Fruit fly (Drosophila melanogaster): ENCODE measurements around the gene sty.
A peak's percentile ranks its signal among the peaks of the same experiment; 100 is the strongest.

Gene sty

DNA sequence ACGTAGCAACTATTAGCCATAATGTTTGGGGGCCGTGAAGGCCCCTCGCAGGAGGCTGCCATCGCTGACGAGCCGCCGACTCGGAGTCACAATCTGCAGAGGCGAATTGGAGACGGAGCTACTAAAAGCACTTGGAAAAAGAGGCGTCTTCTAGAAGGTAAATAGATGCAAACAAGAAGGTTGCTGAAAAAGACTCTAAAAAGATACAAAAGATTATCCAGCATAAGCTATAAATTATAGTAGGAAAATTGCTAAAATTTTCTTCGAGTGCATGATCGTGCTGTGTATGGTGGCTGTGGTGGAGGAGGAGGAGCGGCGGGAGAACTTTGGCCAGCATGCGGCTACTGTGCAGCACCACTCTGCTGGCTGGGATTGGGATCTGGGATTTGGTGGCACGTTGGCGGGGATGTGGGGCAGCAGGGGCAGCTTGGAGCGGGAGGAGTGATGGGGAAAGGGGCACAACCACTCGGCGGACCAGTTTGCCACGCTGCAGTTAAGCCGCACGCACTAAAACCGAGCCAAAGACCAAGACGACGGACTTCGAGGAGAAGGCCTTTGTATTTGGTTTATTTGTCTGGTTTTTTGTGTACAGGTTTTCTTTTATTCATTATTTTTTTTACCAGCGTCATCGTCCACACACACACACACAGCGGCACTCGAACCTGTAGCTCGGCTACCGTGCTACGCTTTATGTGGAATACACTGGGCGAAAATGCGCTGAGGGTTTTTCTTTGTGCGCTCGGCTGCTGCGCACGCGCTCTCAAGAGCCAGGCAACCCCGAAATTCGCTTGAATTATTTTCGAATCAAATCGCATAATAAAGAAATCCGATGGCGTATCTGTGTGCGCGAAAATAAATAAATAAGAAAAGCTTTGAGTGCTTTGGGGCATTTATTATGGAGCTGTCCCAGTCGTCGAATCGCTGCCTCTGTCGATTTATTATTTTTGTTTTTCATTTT lies 35.7 kb downstream of the sty start (continued):
- TF ChIP-seq CG12391 (tag; optimal IDR thresholded peaks at IDR 0.05) (peak; percentile 13), CG6689 (GFP tag; IDR thresholded peaks at IDR 0.05) (peak; percentile 8; the same call in 1 of the 2 replicates), CG15479 (GFP tag; optimal IDR thresholded peaks at IDR 0.05) (no peak), tup (GFP tag; optimal IDR thresholded peaks at IDR 0.05) (no peak), gcm (GFP tag; optimal IDR thresholded peaks at IDR 0.05) (no peak), Blimp-1 (GFP tag; optimal IDR thresholded peaks at IDR 0.05) (no peak), tna (GFP tag; IDR thresholded peaks at IDR 0.05; ENCODE audit: partially characterized antibody) (no peak), hbn (GFP tag; IDR thresholded peaks at IDR 0.05; ENCODE audit: partially characterized antibody) (no peak), ro (GFP tag; IDR thresholded peaks at IDR 0.05) (no peak), chinmo (GFP tag; IDR thresholded peaks at IDR 0.05; ENCODE audit: partially characterized antibody) (0 out of 4 replicates have a peak, but pooled peaks have one; percentile 65), CG30020 (tag; optimal IDR thresholded peaks at IDR 0.05) (no peak), Atf3 (GFP tag; optimal IDR thresholded peaks at IDR 0.05) (no peak), CG30431 (GFP tag; optimal IDR thresholded peaks at IDR 0.05) (no peak), h (optimal IDR thresholded peaks at IDR 0.05) (peak; percentile 20), CG8388 (GFP tag; optimal IDR thresholded peaks at IDR 0.05) (no peak), mirr (GFP tag; optimal IDR thresholded peaks at IDR 0.05) (no peak), Chrac-16 (GFP tag; optimal IDR thresholded peaks at IDR 0.05) (no peak), CG10979 (tag; optimal IDR thresholded peaks at IDR 0.05) (no peak), sim (GFP tag; IDR thresholded peaks at IDR 0.05) (no peak), gsb-n (tag; optimal IDR thresholded peaks at IDR 0.05) (no peak), phol (tag; optimal IDR thresholded peaks at IDR 0.05) (no peak), CG2202 (tag; optimal IDR thresholded peaks at IDR 0.05) (no peak), lilli (GFP tag; optimal IDR thresholded peaks at IDR 0.05) (no peak), Usf (GFP tag; optimal IDR thresholded peaks at IDR 0.05) (no peak), pho (GFP tag; optimal IDR thresholded peaks at IDR 0.05) (no peak), cg (GFP tag; optimal IDR thresholded peaks at IDR 0.05) (peak; percentile 42), CG17612 (GFP tag; IDR thresholded peaks at IDR 0.05) (no peak), CG9797 (GFP tag; optimal IDR thresholded peaks at IDR 0.05) (no peak), Oli (tag; optimal IDR thresholded peaks at IDR 0.05) (no peak), CG1832 (GFP tag; optimal IDR thresholded peaks at IDR 0.05) (no peak), PHDP (tag; optimal IDR thresholded peaks at IDR 0.05) (no peak), otp (GFP tag; IDR thresholded peaks at IDR 0.05) (no peak), CG9437 (GFP tag; optimal IDR thresholded peaks at IDR 0.05) (no peak), Lhr (GFP tag; optimal IDR thresholded peaks at IDR 0.05) (no peak), CG11696 (GFP tag; IDR thresholded peaks at IDR 0.05) (no peak), Lim3 (GFP tag; IDR thresholded peaks at IDR 0.05) (no peak), CG8290 (GFP tag; optimal IDR thresholded peaks at IDR 0.05) (no peak), CG8290 (tag; optimal IDR thresholded peaks at IDR 0.05) (peak in 1 of 2 experiments; percentile 25), D19A (tag; optimal IDR thresholded peaks at IDR 0.05) (no peak), dati (GFP tag; IDR thresholded peaks at IDR 0.05) (no peak), ara (GFP tag; IDR thresholded peaks at IDR 0.05) (peak; percentile 71), CG3281 (GFP tag; optimal IDR thresholded peaks at IDR 0.05) (no peak), CG17385 (GFP tag; optimal IDR thresholded peaks at IDR 0.05) (no peak), CG14050 (GFP tag; IDR thresholded peaks at IDR 0.05) (no peak), CG1647 (GFP tag; optimal IDR thresholded peaks at IDR 0.05) (no peak), slou (GFP tag; optimal IDR thresholded peaks at IDR 0.05) (no peak), CG9876 (GFP tag; optimal IDR thresholded peaks at IDR 0.05) (no peak), NC2β (GFP tag; optimal IDR thresholded peaks at IDR 0.05) (peak; percentile 10), dimm (GFP tag; IDR thresholded peaks at IDR 0.05) (no peak), H15 (GFP tag; IDR thresholded peaks at IDR 0.05) (peak; percentile 20; the same call in 1 of the 3 replicates)
